Worm (Caenorhabditis elegans) whole organism, dauer: Measurements from ENCODE around the gene fbxb-33.

Experiments
- unc-62 ChIP-seq: sonication (generic microtip); optimal IDR thresholded peaks from 2 replicates; lab custom pipeline; 2017; ENCODE audit warnings: missing biosample characterization, missing genetic modification reagents, missing genetic modification characterization

fbxb-33 gene

DNA sequence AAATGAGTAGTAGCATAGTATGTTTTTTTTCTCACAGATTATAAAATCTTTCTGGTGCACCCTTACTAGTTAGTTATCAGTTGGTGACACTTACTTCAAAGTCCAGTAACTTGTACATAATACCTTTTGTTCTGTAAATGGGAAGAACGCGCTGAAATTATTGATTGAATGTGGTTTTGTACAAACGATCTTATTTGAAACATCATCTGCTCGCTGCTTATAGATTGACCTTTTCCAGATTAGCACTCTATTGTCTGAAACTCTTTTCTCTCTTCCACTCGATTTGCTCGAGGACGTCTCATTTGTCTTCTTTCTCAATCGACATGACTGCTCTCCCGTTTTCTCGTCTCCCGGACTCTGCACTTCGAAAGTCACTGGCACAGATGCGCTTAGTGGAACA lies at the start of gene fbxb-33:
fbxb-33 (plus strand) TSS at position 301 of the 400 bp plus-strand sequence.
- TF ChIP-seq unc-62 (GFP tag; lab: Kevin White, UChicago) = no peak

- no peak for TF ChIP-seq unc-62 (GFP tag; lab: Kevin White, UChicago)
Measured at ce11 chrII:3598721-3599120, 48.5 kb upstream of the fbxb-33 start, which contains the start of gene Y49F6A.11. Gene Y49F6A.11 (minus strand): TSS chrII:3598821.

DNA sequence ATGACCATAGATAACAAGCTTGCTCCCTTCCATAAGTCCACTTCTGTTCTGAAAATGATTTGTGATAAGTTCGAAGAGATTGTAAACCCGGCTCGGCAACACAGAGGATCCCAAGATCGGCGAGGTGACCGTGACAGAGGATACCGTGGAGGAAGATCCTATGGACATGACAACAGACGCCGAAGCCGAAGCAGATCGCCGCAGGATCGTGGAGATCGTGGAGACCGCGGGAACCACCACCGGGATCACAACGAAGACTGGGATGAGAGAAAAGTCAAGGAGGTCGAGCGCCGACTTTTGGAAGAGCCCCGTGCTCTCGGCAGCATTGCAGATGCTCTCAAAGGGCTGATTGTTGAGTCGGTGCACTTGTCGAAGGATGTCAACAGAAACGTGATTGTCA lies 42.6 kb upstream of the fbxb-33 start:
- no peak for TF ChIP-seq unc-62 (GFP tag; lab: Kevin White, UChicago)

- no peak for TF ChIP-seq unc-62 (GFP tag; lab: Kevin White, UChicago)
Measured at ce11 chrII:3609764-3610163, 37.4 kb upstream of the fbxb-33 start, which contains the start of gene Y49F6A.5. Gene Y49F6A.5 (minus strand): TSS chrII:3609864.

DNA sequence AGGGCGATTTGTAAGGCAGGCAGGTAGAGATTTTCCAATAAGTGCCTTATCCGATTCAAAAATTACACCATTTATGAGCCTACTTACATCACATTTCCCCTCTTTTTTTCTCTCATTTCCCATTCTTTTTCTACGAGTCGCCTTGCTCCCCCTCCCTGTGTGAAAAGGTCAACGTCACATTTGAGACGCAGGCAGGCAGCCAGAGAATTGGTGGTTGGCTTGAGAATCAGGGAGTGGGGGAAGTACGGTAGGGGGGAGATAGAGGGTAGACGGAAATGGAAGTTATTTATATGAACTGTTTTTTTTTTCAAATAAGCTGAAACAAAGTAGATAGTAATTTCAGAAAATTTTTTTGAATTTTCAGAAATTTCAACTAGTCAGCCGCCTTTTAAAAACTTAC lies 30.6 kb upstream of the fbxb-33 start:
- no peak for TF ChIP-seq unc-62 (GFP tag; lab: Kevin White, UChicago)

DNA sequence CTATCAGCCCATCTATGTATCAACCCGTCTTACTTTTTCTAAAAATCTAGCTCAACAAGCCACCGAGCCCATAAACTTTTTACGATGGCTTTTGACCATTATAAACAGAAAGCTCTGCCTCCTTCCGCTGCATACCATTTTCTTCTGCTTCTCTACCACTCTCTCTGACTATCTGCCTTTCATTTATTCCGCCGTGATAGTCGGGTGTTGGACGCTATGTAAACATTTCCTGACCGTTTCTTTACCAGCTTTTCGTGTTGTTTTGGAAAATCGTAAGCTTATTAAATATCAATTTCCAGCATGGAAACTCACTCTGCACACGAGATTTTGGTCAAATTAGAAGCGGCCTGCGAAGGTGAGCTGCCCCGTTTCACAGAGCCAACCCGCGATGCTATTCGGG lies 29.7 kb upstream of the fbxb-33 start, which contains the start of gene F40E12.1:
F40E12.1 (plus strand) TSS at position 301 of the 400 bp plus-strand sequence.
- no peak for TF ChIP-seq unc-62 (GFP tag; lab: Kevin White, UChicago)

DNA sequence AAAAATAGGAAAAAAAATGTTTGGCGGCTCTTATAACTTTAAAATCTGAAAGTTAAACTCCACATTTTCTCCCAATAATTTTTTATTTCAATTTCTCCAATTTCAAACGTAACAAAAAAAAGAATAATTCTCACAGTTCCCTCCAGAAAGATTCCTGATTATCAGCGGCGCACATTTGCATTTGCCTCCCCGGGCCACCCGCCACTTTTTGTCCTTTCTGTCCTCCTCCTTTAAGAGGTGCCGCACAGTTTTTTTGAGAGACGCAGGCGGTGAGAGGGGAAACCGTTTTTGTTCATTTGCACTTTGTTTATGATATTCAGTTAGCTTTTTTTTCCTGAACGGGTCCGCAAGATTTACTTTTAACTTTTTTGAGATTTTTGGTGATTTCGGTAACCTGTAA lies 26.3 kb upstream of the fbxb-33 start:
- no peak for TF ChIP-seq unc-62 (GFP tag; lab: Kevin White, UChicago)

- no peak for TF ChIP-seq unc-62 (GFP tag; lab: Kevin White, UChicago)
Measured at ce11 chrII:3622014-3622413, 25.2 kb upstream of the fbxb-33 start, which contains the start of gene M151.7. Gene M151.7 (plus strand): TSS chrII:3622314.

ce11 chrII:3626872-3627271 lies 20.3 kb upstream of the fbxb-33 start, which contains the start of gene M151.3:
Gene M151.3 (plus strand): TSS chrII:3627172.
- no peak for TF ChIP-seq unc-62 (GFP tag; lab: Kevin White, UChicago)

DNA sequence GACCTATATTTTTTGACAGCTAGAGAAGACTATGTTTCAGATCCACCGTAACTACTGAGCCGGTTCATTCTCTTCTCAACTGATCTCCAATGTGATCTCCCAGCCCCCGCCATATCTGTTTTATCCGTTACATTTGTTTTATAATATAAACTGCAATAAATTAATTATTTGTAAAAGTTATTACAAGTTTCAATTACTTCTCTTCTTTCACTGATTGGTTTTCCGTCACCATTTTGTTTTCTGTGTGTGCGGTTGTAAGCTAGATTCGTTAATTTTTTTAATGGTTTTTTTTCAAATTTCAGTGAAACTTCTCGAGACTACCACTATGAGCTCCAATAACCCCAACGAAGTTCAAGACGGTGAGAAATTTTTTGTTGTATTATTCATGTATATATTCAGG lies 16.4 kb upstream of the fbxb-33 start, which contains the start of gene M151.2:
M151.2 (plus strand) TSS at position 301 of the 400 bp plus-strand sequence.
- TF ChIP-seq unc-62 (GFP tag; lab: Kevin White, UChicago) = no peak

ce11 chrII:3634765-3635164 lies 12.4 kb upstream of the fbxb-33 start:
- no peak for TF ChIP-seq unc-62 (GFP tag; lab: Kevin White, UChicago)

ce11 chrII:3639238-3639637 lies 8.0 kb upstream of the fbxb-33 start, which contains the start of gene fbxb-31:
Gene fbxb-31 (minus strand): TSS chrII:3639338.
- TF ChIP-seq unc-62 (GFP tag; lab: Kevin White, UChicago) = no peak

DNA sequence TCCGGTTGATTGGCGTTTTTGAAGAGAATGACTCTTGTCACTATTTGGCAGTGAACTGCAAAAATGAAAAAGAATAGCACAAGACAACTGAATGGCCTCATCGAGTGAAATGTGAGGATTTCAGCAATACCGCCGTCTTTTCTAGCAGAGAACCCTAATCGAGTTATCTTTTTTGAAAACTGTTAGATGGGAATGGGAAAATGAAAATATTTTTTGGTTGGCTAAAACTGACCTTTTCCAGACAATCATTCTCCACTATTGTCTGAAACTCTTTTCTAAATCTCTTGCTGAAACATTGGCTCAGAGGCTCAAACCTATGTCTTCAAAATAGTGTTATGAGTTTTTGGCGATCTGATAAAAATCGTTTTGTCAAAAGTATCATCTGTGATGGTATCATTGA lies 7.0 kb upstream of the fbxb-33 start, which contains the start of gene M151.10:
M151.10 (minus strand) TSS at position 101 of the 400 bp plus-strand sequence.
- no peak for TF ChIP-seq unc-62 (GFP tag; lab: Kevin White, UChicago)

- TF ChIP-seq unc-62 (GFP tag; lab: Kevin White, UChicago) = no peak
Measured at ce11 chrII:3641197-3641596, 6.0 kb upstream of the fbxb-33 start, which contains the start of gene M151.1. Gene M151.1 (plus strand): TSS chrII:3641497.

DNA sequence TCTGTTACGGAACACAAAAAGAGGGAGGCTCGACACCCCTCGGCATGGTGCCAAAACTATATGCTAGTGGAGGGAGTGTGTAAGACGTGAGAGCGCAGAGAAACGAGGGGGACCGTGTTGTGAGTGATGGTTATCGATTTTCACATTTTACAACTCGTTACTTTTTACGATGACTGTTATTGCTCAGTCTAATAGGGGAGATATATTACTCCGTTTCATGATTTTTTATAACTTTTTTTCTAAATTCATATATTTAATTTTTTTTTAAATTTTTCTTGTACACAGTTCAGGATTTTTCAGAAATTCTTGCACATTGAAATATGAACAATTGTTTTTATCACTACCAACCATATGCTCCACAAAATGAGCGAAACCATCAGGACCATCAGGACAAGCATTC lies 8.2 kb downstream of the fbxb-33 start, which contains the start of gene F19B10.5:
F19B10.5 (plus strand) TSS at position 301 of the 400 bp plus-strand sequence.
- no peak for TF ChIP-seq unc-62 (GFP tag; lab: Kevin White, UChicago)

DNA sequence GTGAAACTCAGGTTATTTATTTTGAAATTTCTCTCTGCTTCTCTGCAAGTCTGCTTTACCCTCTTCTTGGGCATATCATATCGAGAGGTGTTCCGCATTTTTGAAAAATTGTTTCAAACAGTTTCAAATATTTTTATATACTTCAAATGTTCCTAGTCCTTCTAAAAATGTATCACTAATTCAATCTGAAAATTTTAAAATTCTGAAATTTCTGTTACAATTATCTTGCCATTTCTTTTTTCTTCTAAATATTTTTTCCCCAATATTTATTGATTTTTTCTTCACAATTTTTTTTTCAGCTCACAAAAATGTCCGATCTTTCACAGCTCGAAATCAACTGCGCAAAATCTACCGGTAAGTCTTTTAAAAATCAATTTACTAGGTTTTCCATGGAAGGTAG lies 12.6 kb downstream of the fbxb-33 start, which contains the start of gene F19B10.4:
F19B10.4 (plus strand) TSS at position 301 of the 400 bp plus-strand sequence.
- no peak for TF ChIP-seq unc-62 (GFP tag; lab: Kevin White, UChicago)

ce11 chrII:3661932-3662331 lies 14.7 kb downstream of the fbxb-33 start, which contains the start of gene F19B10.13:
Gene F19B10.13 (plus strand): TSS chrII:3662274.
- no peak for TF ChIP-seq unc-62 (GFP tag; lab: Kevin White, UChicago)
